In genomic region chr3L:11033327-11033975, dm6 we compare ENCODE assay signal across 4 fruit fly cellular contexts.
TF ChIP-seq lines count a peak whose summit lies in the region.

No protein-coding gene starts in this region.

- TF ChIP-seq CTCF in whole organism, embryonic (GFP tag; optimal IDR thresholded peaks at IDR 0.05; lab: Kevin White, UChicago), result no peak

TF ChIP-seq in whole organism, embryonic, 481 proteins besides CTCF, POLR2A, EP300 and RAD21:
- TF ChIP-seq CG6813 (GFP tag; optimal IDR thresholded peaks at IDR 0.05; lab: Kevin White, UChicago) (no peak), ems (GFP tag; optimal IDR thresholded peaks at IDR 0.05; lab: Kevin White, UChicago) (no peak), lab (GFP tag; optimal IDR thresholded peaks at IDR 0.05; lab: Kevin White, UChicago) (no peak), CG4854 (GFP tag; optimal IDR thresholded peaks at IDR 0.05; lab: Kevin White, UChicago) (no peak), chn (GFP tag; optimal IDR thresholded peaks at IDR 0.05; lab: Kevin White, UChicago) (no peak), Drgx (GFP tag; IDR thresholded peaks at IDR 0.05; lab: Robert Waterston, UW) (peak; percentile 76), CG6689 (GFP tag; IDR thresholded peaks at IDR 0.05; lab: Robert Waterston, UW) (0 out of 2 replicates have a peak, but pooled peaks have one; percentile 5), nom (GFP tag; optimal IDR thresholded peaks at IDR 0.05; lab: Kevin White, UChicago) (peak; percentile 70), CG11696 (GFP tag; IDR thresholded peaks at IDR 0.05; lab: Robert Waterston, UW) (no peak), corto (GFP tag; optimal IDR thresholded peaks at IDR 0.05; lab: Kevin White, UChicago) (peak; percentile 37), bsh (GFP tag; optimal IDR thresholded peaks at IDR 0.05; lab: Kevin White, UChicago) (peak in 1 of 2 experiments; percentile 56)

TF ChIP-seq in whole organism, prepupa, 60 proteins besides CTCF, POLR2A, EP300 and RAD21 (continues in another document):
- TF ChIP-seq dsx (GFP tag; optimal IDR thresholded peaks at IDR 0.05; lab: Kevin White, UChicago; ENCODE audit: poor library complexity, severe bottlenecking) (peak; percentile 82), CG32006 (GFP tag; optimal IDR thresholded peaks at IDR 0.05; lab: Kevin White, UChicago) (peak; percentile 79), svp (GFP tag; lab: Kevin White, UChicago) (peak; percentile 89), topi (GFP tag; optimal IDR thresholded peaks at IDR 0.05; lab: Kevin White, UChicago) (peak; percentile 76), CG10631 (GFP tag; optimal IDR thresholded peaks at IDR 0.05; lab: Kevin White, UChicago) (peak; percentile 80), CG31627 (GFP tag; optimal IDR thresholded peaks at IDR 0.05; lab: Kevin White, UChicago) (peak; percentile 60), CG15336 (GFP tag; IDR thresholded peaks at IDR 0.05; lab: Robert Waterston, UW) (peak; percentile 86), Sox15 (GFP tag; optimal IDR thresholded peaks at IDR 0.05; lab: Kevin White, UChicago) (peak; percentile 41), Hr38 (GFP tag; optimal IDR thresholded peaks at IDR 0.05; lab: Kevin White, UChicago) (no peak), Met (GFP tag; optimal IDR thresholded peaks at IDR 0.05; lab: Kevin White, UChicago) (peak; percentile 82), CG3919 (GFP tag; optimal IDR thresholded peaks at IDR 0.05; lab: Kevin White, UChicago) (peak; percentile 71), CG6808 (GFP tag; optimal IDR thresholded peaks at IDR 0.05; lab: Kevin White, UChicago) (peak; percentile 80), CG4318 (GFP tag; optimal IDR thresholded peaks at IDR 0.05; lab: Kevin White, UChicago) (peak; percentile 40), CG1621 (tag; optimal IDR thresholded peaks at IDR 0.05; lab: Kevin White, UChicago) (peak; percentile 74), CG9139 (GFP tag; optimal IDR thresholded peaks at IDR 0.05; lab: Kevin White, UChicago) (peak; percentile 59), dac (GFP tag; optimal IDR thresholded peaks at IDR 0.05; lab: Kevin White, UChicago) (peak; percentile 61), Eip93F (GFP tag; optimal IDR thresholded peaks at IDR 0.05; lab: Kevin White, UChicago) (no peak), Sox14 (GFP tag; optimal IDR thresholded peaks at IDR 0.05; lab: Kevin White, UChicago) (peak; percentile 69), cyc (GFP tag; optimal IDR thresholded peaks at IDR 0.05; lab: Kevin White, UChicago) (peak; percentile 54), CG34406 (GFP tag; optimal IDR thresholded peaks at IDR 0.05; lab: Kevin White, UChicago) (peak; percentile 60), eg (GFP tag; IDR thresholded peaks at IDR 0.05; lab: Robert Waterston, UW) (peak; percentile 85), Ets21C (GFP tag; optimal IDR thresholded peaks at IDR 0.05; lab: Kevin White, UChicago) (peak; percentile 36), CG3032 (tag; optimal IDR thresholded peaks at IDR 0.05; lab: Kevin White, UChicago) (peak; percentile 79), CG6792 (GFP tag; optimal IDR thresholded peaks at IDR 0.05; lab: Kevin White, UChicago) (peak; percentile 59), vri (GFP tag; optimal IDR thresholded peaks at IDR 0.05; lab: Kevin White, UChicago) (peak; percentile 61), CG6163 (GFP tag; IDR thresholded peaks at IDR 0.05; lab: Robert Waterston, UW) (peak; percentile 79), CG8119 (GFP tag; IDR thresholded peaks at IDR 0.05; lab: Robert Waterston, UW) (peak; percentile 88)

TF ChIP-seq in whole organism, pupa, 21 proteins besides CTCF, POLR2A, EP300 and RAD21:
- TF ChIP-seq CG13204 (GFP tag; optimal IDR thresholded peaks at IDR 0.05; lab: Kevin White, UChicago), result peak; percentile 72
- peak; percentile 79 for TF ChIP-seq CG15710 (tag; optimal IDR thresholded peaks at IDR 0.05; lab: Kevin White, UChicago)
- TF ChIP-seq CG14655 (GFP tag; optimal IDR thresholded peaks at IDR 0.05; lab: Kevin White, UChicago), result peak; percentile 77
- peak; percentile 62 for TF ChIP-seq Snoo (tag; optimal IDR thresholded peaks at IDR 0.05; lab: Kevin White, UChicago)
- TF ChIP-seq Pif1A (GFP tag; optimal IDR thresholded peaks at IDR 0.05; lab: Kevin White, UChicago), result peak; percentile 77
- peak; percentile 76 for TF ChIP-seq Ets98B (GFP tag; IDR thresholded peaks at IDR 0.05; lab: Robert Waterston, UW)
- peak; percentile 74 for TF ChIP-seq CG34367 (tag; optimal IDR thresholded peaks at IDR 0.05; lab: Kevin White, UChicago)
- peak; percentile 25 for TF ChIP-seq EcR (GFP tag; optimal IDR thresholded peaks at IDR 0.05; lab: Kevin White, UChicago)
- peak; percentile 66 for TF ChIP-seq CG32121 (GFP tag; IDR thresholded peaks at IDR 0.05; lab: Robert Waterston, UW)
- TF ChIP-seq CG17806 (tag; optimal IDR thresholded peaks at IDR 0.05; lab: Kevin White, UChicago), result peak; percentile 85
- peak; percentile 78 for TF ChIP-seq CG4496 (GFP tag; IDR thresholded peaks at IDR 0.05; lab: Robert Waterston, UW)
- TF ChIP-seq CG12605 (GFP tag; IDR thresholded peaks at IDR 0.05; lab: Robert Waterston, UW), result peak; percentile 73
- TF ChIP-seq Pif1B (GFP tag; optimal IDR thresholded peaks at IDR 0.05; lab: Kevin White, UChicago), result peak; percentile 66
- peak; percentile 74 for TF ChIP-seq fd96Ca (GFP tag; IDR thresholded peaks at IDR 0.05; lab: Robert Waterston, UW)
- peak; percentile 83 for TF ChIP-seq CG8159 (tag; optimal IDR thresholded peaks at IDR 0.05; lab: Kevin White, UChicago)
- TF ChIP-seq rn (GFP tag; IDR thresholded peaks at IDR 0.05; lab: Robert Waterston, UW), result 0 out of 2 replicates have a peak, but pooled peaks have one; percentile 31
- TF ChIP-seq CG10348 (GFP tag; IDR thresholded peaks at IDR 0.05; lab: Robert Waterston, UW), result no peak
- TF ChIP-seq gl (tag; optimal IDR thresholded peaks at IDR 0.05; lab: Kevin White, UChicago), result peak; percentile 65
- TF ChIP-seq D1 (tag; optimal IDR thresholded peaks at IDR 0.05; lab: Kevin White, UChicago), result peak; percentile 56
- peak; percentile 70 for TF ChIP-seq CG8301 (tag; optimal IDR thresholded peaks at IDR 0.05; lab: Kevin White, UChicago)
- TF ChIP-seq CG9948 (tag; optimal IDR thresholded peaks at IDR 0.05; lab: Kevin White, UChicago), result peak; percentile 80

TF ChIP-seq in whole organism, wandering third instar larva, 38 proteins besides CTCF, POLR2A, EP300 and RAD21:
- TF ChIP-seq ey (GFP tag; optimal IDR thresholded peaks at IDR 0.05; lab: Kevin White, UChicago) (peak; percentile 57), rgr (GFP tag; optimal IDR thresholded peaks at IDR 0.05; lab: Kevin White, UChicago) (peak; percentile 75), Hnf4 (GFP tag; optimal IDR thresholded peaks at IDR 0.05; lab: Kevin White, UChicago) (peak; percentile 62), dsf (GFP tag; optimal IDR thresholded peaks at IDR 0.05; lab: Kevin White, UChicago; ENCODE audit: borderline replicate concordance) (no peak), Dfd (GFP tag; optimal IDR thresholded peaks at IDR 0.05; lab: Kevin White, UChicago) (no peak), woc (GFP tag; optimal IDR thresholded peaks at IDR 0.05; lab: Kevin White, UChicago) (peak; percentile 72), CrebA (GFP tag; optimal IDR thresholded peaks at IDR 0.05; lab: Kevin White, UChicago; ENCODE audit: borderline replicate concordance) (no peak), N (GFP tag; optimal IDR thresholded peaks at IDR 0.05; lab: Kevin White, UChicago) (no peak), Rel (GFP tag; optimal IDR thresholded peaks at IDR 0.05; lab: Kevin White, UChicago) (no peak), Rel (tag; optimal IDR thresholded peaks at IDR 0.05; lab: Kevin White, UChicago) (peak; percentile 6), sage (GFP tag; optimal IDR thresholded peaks at IDR 0.05; lab: Kevin White, UChicago) (peak; percentile 51), h (GFP tag; optimal IDR thresholded peaks at IDR 0.05; lab: Kevin White, UChicago) (peak; percentile 83), Dif (GFP tag; optimal IDR thresholded peaks at IDR 0.05; lab: Kevin White, UChicago; ENCODE audit: partially characterized antibody) (no peak), pan (optimal IDR thresholded peaks at IDR 0.05; lab: Kevin White, UChicago) (no peak), jim (GFP tag; optimal IDR thresholded peaks at IDR 0.05; lab: Kevin White, UChicago) (no peak), sv (GFP tag; optimal IDR thresholded peaks at IDR 0.05; lab: Kevin White, UChicago) (no peak), HLH106 (tag; optimal IDR thresholded peaks at IDR 0.05; lab: Kevin White, UChicago) (peak; percentile 76), psq (GFP tag; optimal IDR thresholded peaks at IDR 0.05; lab: Kevin White, UChicago) (peak; percentile 61), usp (GFP tag; optimal IDR thresholded peaks at IDR 0.05; lab: Kevin White, UChicago) (no peak), Mio (GFP tag; optimal IDR thresholded peaks at IDR 0.05; lab: Kevin White, UChicago) (no peak), lola (GFP tag; optimal IDR thresholded peaks at IDR 0.05; lab: Kevin White, UChicago) (no peak), Sp1 (GFP tag; optimal IDR thresholded peaks at IDR 0.05; lab: Kevin White, UChicago) (peak; percentile 79), CG9705 (GFP tag; optimal IDR thresholded peaks at IDR 0.05; lab: Kevin White, UChicago) (peak; percentile 12), Vsx2 (GFP tag; optimal IDR thresholded peaks at IDR 0.05; lab: Kevin White, UChicago; ENCODE audit: partially characterized antibody) (no peak), br (GFP tag; optimal IDR thresholded peaks at IDR 0.05; lab: Kevin White, UChicago) (peak; percentile 71), Hr83 (GFP tag; optimal IDR thresholded peaks at IDR 0.05; lab: Kevin White, UChicago; ENCODE audit: poor library complexity, severe bottlenecking) (peak; percentile 20), dmrt93B (GFP tag; optimal IDR thresholded peaks at IDR 0.05; lab: Kevin White, UChicago) (peak; percentile 32), dl (GFP tag; optimal IDR thresholded peaks at IDR 0.05; lab: Kevin White, UChicago; ENCODE audit: insufficient read depth in 1 of 2, partially characterized antibody in 2 of 2) (no peak), CG32264 (GFP tag; optimal IDR thresholded peaks at IDR 0.05; lab: Kevin White, UChicago) (no peak), foxo (GFP tag; optimal IDR thresholded peaks at IDR 0.05; lab: Kevin White, UChicago) (peak in 1 of 2 experiments; percentile 72), Myc (optimal IDR thresholded peaks at IDR 0.05; lab: Kevin White, UChicago) (no peak), tai (GFP tag; optimal IDR thresholded peaks at IDR 0.05; lab: Kevin White, UChicago) (no peak), Jra (GFP tag; optimal IDR thresholded peaks at IDR 0.05; lab: Kevin White, UChicago) (peak; percentile 18), GATAd (GFP tag; optimal IDR thresholded peaks at IDR 0.05; lab: Kevin White, UChicago) (no peak), Abd-B (GFP tag; optimal IDR thresholded peaks at IDR 0.05; lab: Kevin White, UChicago) (no peak), OdsH (GFP tag; optimal IDR thresholded peaks at IDR 0.05; lab: Kevin White, UChicago) (peak; percentile 70), brk (GFP tag; optimal IDR thresholded peaks at IDR 0.05; lab: Kevin White, UChicago) (peak; percentile 72), Hr78 (GFP tag; optimal IDR thresholded peaks at IDR 0.05; lab: Kevin White, UChicago) (no peak), fru (GFP tag; optimal IDR thresholded peaks at IDR 0.05; lab: Kevin White, UChicago) (peak; percentile 78)

Comparison
In these comparisons a context has a peak if more than half of its experiments do, and no peak if none do; other contexts are left out.
1. Of the 7 proteins assayed by ChIP-seq in both whole organism, embryonic and whole organism, prepupa: peak only in whole organism, embryonic: none; only in whole organism, prepupa: Blimp-1, CG16779, CG6854, Gug, Hr39, Lpt and 1 more; in both: none; in neither: 0.